Fruit fly (Drosophila melanogaster) whole organism, embryonic: ENCODE measurements around the gene CG12522.

Source experiments
- Abd-B ChIP-seq: fragments of 200-800 bp; sonication (Bioruptor generic); optimal IDR thresholded peaks from 2 replicates; lab custom pipeline; 2018; ENCODE audit warnings: missing biosample characterization, mild to moderate bottlenecking, missing genetic modification characterization, moderate library complexity
- Antp ChIP-seq: fragments of 200-800 bp; sonication (Bioruptor generic); optimal IDR thresholded peaks from 3 replicates; lab custom pipeline; 2016; ENCODE audit warnings: missing biosample characterization, missing genetic modification characterization
- CG10654 ChIP-seq: fragments of 200-800 bp; sonication (Bioruptor generic); optimal IDR thresholded peaks from 2 replicates; lab custom pipeline; 2016; ENCODE audit warnings: missing biosample characterization, missing genetic modification characterization
- CG11398 ChIP-seq: fragments of 200-800 bp; sonication (Bioruptor generic); optimal IDR thresholded peaks from 2 replicates; lab custom pipeline; 2016; ENCODE audit warnings: missing biosample characterization, missing genetic modification characterization
- CG11560 ChIP-seq: fragments of 200-800 bp; sonication (Bioruptor generic); IDR thresholded peaks from 3 replicates; pipeline ENCODE4 v1.3.6; 2022; ENCODE audit warnings: missing biosample characterization, missing genetic modification characterization
- CG13287 ChIP-seq: fragments of 200-800 bp; sonication (Bioruptor generic); IDR thresholded peaks from 2 replicates; pipeline ENCODE4 v1.3.6; 2022; ENCODE audit warnings: missing biosample characterization, missing genetic modification characterization; ENCODE audit not compliant: partially characterized antibody
- CG15011 ChIP-seq: fragments of 200-800 bp; sonication (Bioruptor generic); optimal IDR thresholded peaks from 3 replicates; lab custom pipeline; 2018; ENCODE audit warnings: missing biosample characterization, mild to moderate bottlenecking, missing genetic modification characterization
- CG15479 ChIP-seq: fragments of 200-800 bp; sonication (Bioruptor generic); optimal IDR thresholded peaks from 3 replicates; lab custom pipeline; 2019; ENCODE audit warnings: missing biosample characterization, mild to moderate bottlenecking, missing genetic modification characterization, moderate library complexity
- CG1647 ChIP-seq: fragments of 200-800 bp; sonication (Bioruptor generic); optimal IDR thresholded peaks from 3 replicates; lab custom pipeline; 2016; ENCODE audit warnings: missing biosample characterization, missing genetic modification characterization
- CG17359 ChIP-seq: fragments of 200-800 bp; sonication (Bioruptor generic); optimal IDR thresholded peaks from 3 replicates; lab custom pipeline; 2018; ENCODE audit warnings: missing biosample characterization, mild to moderate bottlenecking, missing genetic modification characterization, moderate library complexity
- CG31365 ChIP-seq: fragments of 200-800 bp; sonication (Bioruptor generic); optimal IDR thresholded peaks from 2 replicates; lab custom pipeline; 2018; ENCODE audit warnings: missing biosample characterization, mild to moderate bottlenecking, missing genetic modification characterization
- CG31441 ChIP-seq: fragments of 200-800 bp; sonication (Bioruptor generic); IDR thresholded peaks from 2 replicates; pipeline ENCODE4 v1.3.6; 2022; ENCODE audit warnings: missing biosample characterization, missing genetic modification characterization
- CG43689 ChIP-seq: fragments of 200-800 bp; sonication (Bioruptor generic); IDR thresholded peaks from 2 replicates; pipeline ENCODE4 v1.3.6; 2022; ENCODE audit warnings: missing biosample characterization, missing genetic modification characterization
- CG6683 ChIP-seq: fragments of 200-800 bp; sonication (Bioruptor generic); optimal IDR thresholded peaks from 2 replicates; lab custom pipeline; 2017; ENCODE audit warnings: missing biosample characterization, mild to moderate bottlenecking, missing genetic modification characterization, missing genetic modification reagents
- CG7372 ChIP-seq: fragments of 200-800 bp; sonication (Bioruptor generic); IDR thresholded peaks from 2 replicates; pipeline ENCODE4 v1.3.6; 2022; ENCODE audit warnings: missing biosample characterization, missing genetic modification characterization
- CG7928 ChIP-seq: fragments of 200-800 bp; sonication (Bioruptor generic); optimal IDR thresholded peaks from 2 replicates; lab custom pipeline; 2017; ENCODE audit warnings: missing biosample characterization, mild to moderate bottlenecking, missing genetic modification characterization
- CTCF ChIP-seq: fragments of 200-800 bp; sonication (Bioruptor generic); optimal IDR thresholded peaks from 2 replicates; lab custom pipeline; 2017; ENCODE audit warnings: missing biosample characterization, mild to moderate bottlenecking, missing genetic modification characterization, moderate library complexity
- Dp ChIP-seq: fragments of 200-800 bp; sonication (Bioruptor generic); optimal IDR thresholded peaks from 2 replicates; lab custom pipeline; 2018; ENCODE audit warnings: missing biosample characterization, mild to moderate bottlenecking, missing genetic modification characterization, moderate library complexity
- GATAe ChIP-seq: fragments of 200-800 bp; sonication (Bioruptor generic); conservative IDR thresholded peaks from 2 replicates; pipeline ENCODE4 v1.3.6; 2022; ENCODE audit warnings: missing biosample characterization, missing genetic modification characterization
- Hey ChIP-seq: fragments of 200-800 bp; sonication (Bioruptor generic); optimal IDR thresholded peaks from 3 replicates; lab custom pipeline; 2018; ENCODE audit warnings: missing biosample characterization, mild to moderate bottlenecking, missing genetic modification characterization
- Lhr ChIP-seq: fragments of 200-800 bp; sonication (Bioruptor generic); optimal IDR thresholded peaks from 3 replicates; lab custom pipeline; 2017; ENCODE audit warnings: mild to moderate bottlenecking, missing biosample characterization, missing genetic modification reagents, missing genetic modification characterization
- MTF-1 ChIP-seq: fragments of 200-800 bp; sonication (Bioruptor generic); optimal IDR thresholded peaks from 2 replicates; lab custom pipeline; 2018; ENCODE audit warnings: missing biosample characterization, mild to moderate bottlenecking, missing genetic modification characterization, borderline replicate concordance
- NC2α ChIP-seq: fragments of 200-800 bp; sonication (Bioruptor generic); optimal IDR thresholded peaks from 2 replicates; lab custom pipeline; 2016; ENCODE audit warnings: missing biosample characterization, missing genetic modification characterization
- Nf-YA ChIP-seq: fragments of 200-800 bp; sonication (Bioruptor generic); IDR thresholded peaks from 2 replicates; pipeline ENCODE4 v1.3.6; 2022; ENCODE audit warnings: missing biosample characterization, missing genetic modification characterization
- Ravus ChIP-seq: fragments of 200-800 bp; sonication (Bioruptor generic); IDR thresholded peaks from 2 replicates; pipeline ENCODE4 v1.3.6; 2022; ENCODE audit warnings: missing biosample characterization, missing genetic modification characterization
- Rfx ChIP-seq: fragments of 200-800 bp; sonication (Bioruptor generic); IDR thresholded peaks from 2 replicates; pipeline ENCODE4 v1.3.6; 2022; ENCODE audit warnings: missing biosample characterization, missing genetic modification characterization
- Ssrp ChIP-seq: fragments of 200-800 bp; sonication (Bioruptor generic); optimal IDR thresholded peaks from 2 replicates; lab custom pipeline; 2018; ENCODE audit warnings: missing biosample characterization, mild to moderate bottlenecking, missing genetic modification characterization, moderate library complexity
- Usf ChIP-seq: fragments of 200-800 bp; sonication (Bioruptor generic); optimal IDR thresholded peaks from 2 replicates; lab custom pipeline; 2017; ENCODE audit warnings: missing genotype, missing biosample characterization, missing genetic modification characterization
- ac ChIP-seq: fragments of 200-800 bp; sonication (Bioruptor generic); optimal IDR thresholded peaks from 3 replicates; lab custom pipeline; 2017; ENCODE audit warnings: missing biosample characterization, mild to moderate bottlenecking, missing genetic modification characterization
- al ChIP-seq: fragments of 200-800 bp; sonication (Bioruptor generic); IDR thresholded peaks from 2 replicates; pipeline ENCODE4 v1.3.6; 2022; ENCODE audit warnings: missing biosample characterization, missing genetic modification characterization
- ara ChIP-seq: fragments of 200-800 bp; sonication (Bioruptor generic); IDR thresholded peaks from 2 replicates; pipeline ENCODE4 v1.3.6; 2022; ENCODE audit warnings: missing biosample characterization, missing genetic modification characterization
- chif ChIP-seq, 2 experiments: fragments of 200-800 bp; sonication (Bioruptor generic); optimal IDR thresholded peaks; 3 replicates each; lab custom pipeline; 2016; ENCODE audit warnings: missing biosample characterization in 2 of 2, missing genetic modification characterization in 2 of 2
- chm ChIP-seq: fragments of 200-800 bp; sonication (Bioruptor generic); IDR thresholded peaks from 2 replicates; pipeline ENCODE4 v1.3.6; 2022; ENCODE audit warnings: missing biosample characterization, missing genetic modification characterization
- disco-r ChIP-seq: fragments of 200-800 bp; sonication (Bioruptor generic); optimal IDR thresholded peaks from 2 replicates; lab custom pipeline; 2016; ENCODE audit warnings: missing biosample characterization, missing genetic modification characterization
- fd3F ChIP-seq: fragments of 200-800 bp; sonication (Bioruptor generic); optimal IDR thresholded peaks from 2 replicates; lab custom pipeline; 2018; ENCODE audit warnings: missing biosample characterization, mild to moderate bottlenecking, missing genetic modification characterization, moderate library complexity
- hb ChIP-seq: fragments of 200-800 bp; sonication (Bioruptor generic); IDR thresholded peaks from 3 replicates; pipeline ENCODE4 v1.3.6; 2022; ENCODE audit warnings: missing biosample characterization, missing genetic modification characterization; ENCODE audit not compliant: partially characterized antibody
- hkb ChIP-seq, 2 experiments: fragments of 200-800 bp in 1 of 2; fragments of >200 bp in 1 of 2; sonication (Bioruptor generic) in 1 of 2; IDR thresholded peaks in 1 of 2; optimal IDR thresholded peaks in 1 of 2; 2 replicates each; pipeline versions ENCODE4 v1.3.6 to Lab custom; 2017 to 2022; ENCODE audit warnings: missing biosample characterization in 1 of 2, missing genetic modification characterization in 1 of 2
- hth ChIP-seq: fragments of >200 bp; optimal IDR thresholded peaks from 2 replicates; lab custom pipeline; 2017; ENCODE audit warnings: inconsistent platforms
- ken ChIP-seq: fragments of 200-800 bp; sonication (Bioruptor generic); IDR thresholded peaks from 3 replicates; pipeline ENCODE4 v1.3.6; 2022; ENCODE audit warnings: missing biosample characterization, missing genetic modification characterization
- lab ChIP-seq: fragments of 200-800 bp; sonication (Bioruptor generic); optimal IDR thresholded peaks from 3 replicates; lab custom pipeline; 2017; ENCODE audit warnings: missing biosample characterization, missing genetic modification characterization, mild to moderate bottlenecking, moderate library complexity, missing genetic modification reagents
- phol ChIP-seq: fragments of 200-800 bp; sonication (Bioruptor generic); optimal IDR thresholded peaks from 3 replicates; lab custom pipeline; 2018; ENCODE audit warnings: missing biosample characterization, mild to moderate bottlenecking, missing genetic modification characterization, moderate library complexity
- sd ChIP-seq: fragments of 200-800 bp; sonication (Bioruptor generic); optimal IDR thresholded peaks from 3 replicates; lab custom pipeline; 2018; ENCODE audit warnings: missing biosample characterization, mild to moderate bottlenecking, missing genetic modification characterization, moderate library complexity
- sens-2 ChIP-seq: fragments of 200-800 bp; sonication (Bioruptor generic); IDR thresholded peaks from 2 replicates; pipeline ENCODE4 v1.3.6; 2022; ENCODE audit warnings: missing biosample characterization, missing genetic modification characterization
- sima ChIP-seq: fragments of 200-800 bp; sonication (Bioruptor generic); optimal IDR thresholded peaks from 2 replicates; lab custom pipeline; 2016; ENCODE audit warnings: missing biosample characterization, missing genetic modification characterization
- slp2 ChIP-seq: fragments of 200-800 bp; sonication (Bioruptor generic); optimal IDR thresholded peaks from 2 replicates; lab custom pipeline; 2016; ENCODE audit warnings: missing biosample characterization, missing genetic modification characterization
- sqz ChIP-seq: fragments of 200-800 bp; sonication (Bioruptor generic); optimal IDR thresholded peaks from 3 replicates; lab custom pipeline; 2018; ENCODE audit warnings: missing biosample characterization, mild to moderate bottlenecking, missing genetic modification characterization
- tin ChIP-seq: fragments of 200-800 bp; sonication (Bioruptor generic); optimal IDR thresholded peaks from 3 replicates; lab custom pipeline; 2016; ENCODE audit warnings: missing biosample characterization, missing genetic modification characterization
- wdn ChIP-seq: fragments of 200-800 bp; sonication (Bioruptor generic); IDR thresholded peaks from 2 replicates; pipeline ENCODE4 v1.3.6; 2022; ENCODE audit warnings: missing biosample characterization, missing genetic modification characterization
- z ChIP-seq: fragments of 200-800 bp; sonication (Bioruptor generic); IDR thresholded peaks from 3 replicates; pipeline ENCODE4 v1.3.6; 2022; ENCODE audit warnings: missing biosample characterization, missing genetic modification characterization
- zfh1 ChIP-seq: fragments of 200-800 bp; sonication (Bioruptor generic); IDR thresholded peaks from 3 replicates; pipeline ENCODE4 v1.3.6; 2022; ENCODE audit warnings: missing biosample characterization, missing genetic modification characterization

The CG12522 gene

dm6 chr3L:11097982-11098663 is 9.9 kb upstream of the CG12522 start, which contains the start of the genes Irbp18 and APP-BP1 (continued):
- TF ChIP-seq CG1647 (GFP tag; lab: Kevin White, UChicago) (peak; percentile 91), slp2 (peak; percentile 95), sens-2 (GFP tag; lab: Robert Waterston, UW) (peak; percentile 72), sima (GFP tag; lab: Kevin White, UChicago) (peak; percentile 41), CG7928 (GFP tag; lab: Kevin White, UChicago) (peak; percentile 69), CG11560 (tag; lab: Robert Waterston, UW) (peak; percentile 59; the same call in 1 of the 3 replicates), CG17359 (tag; lab: Kevin White, UChicago) (peak; percentile 93), CG13287 (GFP tag; lab: Robert Waterston, UW) (no peak), Usf (GFP tag; lab: Kevin White, UChicago) (peak; percentile 86), disco-r (peak; percentile 93), al (GFP tag; lab: Robert Waterston, UW) (peak; percentile 89), CG15011 (GFP tag; lab: Kevin White, UChicago) (peak; percentile 91), CG15479 (peak; percentile 73), sqz (GFP tag; lab: Kevin White, UChicago) (peak; percentile 78), z (GFP tag; lab: Robert Waterston, UW) (0 out of 3 replicates have a peak, but pooled peaks have one; percentile 27), Ravus (GFP tag; lab: Robert Waterston, UW) (peak; percentile 76), lab (peak; percentile 95), CG11398 (peak; percentile 83), chm (GFP tag; lab: Robert Waterston, UW) (peak; percentile 79), CG43689 (GFP tag; lab: Robert Waterston, UW) (peak; percentile 44; the same call in 1 of the 2 replicates), CG31365 (tag; lab: Kevin White, UChicago) (peak; percentile 69), fd3F (GFP tag; lab: Kevin White, UChicago) (peak; percentile 91), phol (tag; lab: Kevin White, UChicago) (peak; percentile 93), CTCF (GFP tag; lab: Kevin White, UChicago) (peak; percentile 50), zfh1 (GFP tag; lab: Robert Waterston, UW) (peak; percentile 84), CG31441 (GFP tag; lab: Robert Waterston, UW) (peak; percentile 95), GATAe (no peak; the same call in 1 of the 2 replicates), Dp (GFP tag; lab: Kevin White, UChicago) (peak; percentile 32), Rfx (GFP tag; lab: Robert Waterston, UW) (peak; percentile 90), MTF-1 (GFP tag; lab: Kevin White, UChicago) (peak; percentile 66), Ssrp (peak; percentile 90), Hey (tag; lab: Kevin White, UChicago) (peak; percentile 69), NC2α (GFP tag; lab: Kevin White, UChicago) (peak; percentile 84), CG6683 (peak; percentile 88), CG10654 (GFP tag; lab: Kevin White, UChicago) (peak; percentile 93), chif (GFP tag; optimal IDR thresholded peaks at IDR 0.05; lab: Kevin White, UChicago) (peak; percentile 84 to 95), Antp (GFP tag; lab: Kevin White, UChicago) (peak; percentile 86), ac (peak; percentile 67), Nf-YA (peak; percentile 61), wdn (GFP tag; lab: Robert Waterston, UW) (peak; percentile 87), Abd-B (peak; percentile 94), ara (peak; percentile 84), hb (GFP tag; lab: Robert Waterston, UW) (no peak), tin (peak; percentile 94), ken (peak; percentile 79), CG7372 (peak; percentile 84), sd (tag; lab: Kevin White, UChicago) (no peak), Lhr (GFP tag; lab: Kevin White, UChicago) (peak; percentile 84), hkb (optimal IDR thresholded peaks at IDR 0.05; lab: Kevin White, UChicago) (peak; percentile 50), hkb (GFP tag; IDR thresholded peaks at IDR 0.05; lab: Robert Waterston, UW) (peak; percentile 88), hth (lab: Kevin White, UChicago) (no peak)
